Fruit fly (Drosophila melanogaster): ENCODE data around the gene CG5958.

The CG5958 gene

DNA sequence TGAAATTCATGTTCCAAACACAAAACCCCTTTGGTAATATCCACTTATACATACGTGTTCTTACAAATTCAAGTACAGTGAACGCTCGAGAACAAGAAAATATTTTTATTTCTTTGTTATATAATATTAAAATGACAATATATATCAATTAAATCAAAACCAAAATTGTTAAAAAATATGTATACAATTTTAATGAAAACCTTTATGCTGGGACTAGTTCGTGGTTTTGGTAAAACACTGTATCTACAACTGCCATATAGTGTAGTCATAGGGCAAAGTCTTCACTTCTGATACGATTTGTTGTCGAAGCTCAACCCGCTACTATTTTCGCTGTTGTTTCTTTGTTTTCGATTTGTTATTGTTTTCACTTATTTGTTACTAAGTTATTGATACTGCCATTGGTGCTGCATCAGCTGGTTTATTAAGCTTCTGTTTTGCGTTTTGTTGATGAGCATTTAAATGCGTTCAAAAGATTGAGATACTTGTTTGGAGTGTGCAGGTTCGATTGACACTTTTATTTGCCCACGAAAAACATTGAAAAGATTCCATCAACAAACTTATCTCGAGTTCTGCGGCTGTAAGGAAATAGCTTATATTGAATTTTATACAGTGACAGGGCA is 1.5 kb upstream of the CG5958 start (continued):
- TF ChIP-seq NC2β (GFP tag; optimal IDR thresholded peaks at IDR 0.05) (no peak), insv (GFP tag; optimal IDR thresholded peaks at IDR 0.05) (no peak), CG15514 (GFP tag; optimal IDR thresholded peaks at IDR 0.05) (no peak), CG10321 (GFP tag; IDR thresholded peaks at IDR 0.05) (no peak), CG2116 (GFP tag; optimal IDR thresholded peaks at IDR 0.05) (no peak), CG10274 (GFP tag; optimal IDR thresholded peaks at IDR 0.05) (no peak), NfI (GFP tag; optimal IDR thresholded peaks at IDR 0.05) (no peak), CG2712 (tag; optimal IDR thresholded peaks at IDR 0.05) (peak; percentile 41), btn (GFP tag; optimal IDR thresholded peaks at IDR 0.05) (no peak), Ets65A (GFP tag) (no peak), kni (GFP tag; optimal IDR thresholded peaks at IDR 0.05) (no peak), CG6854 (GFP tag; optimal IDR thresholded peaks at IDR 0.05) (peak; percentile 63), CG6683 (GFP tag; optimal IDR thresholded peaks at IDR 0.05) (no peak), Trl (optimal IDR thresholded peaks at IDR 0.05) (no peak), Trl (GFP tag; optimal IDR thresholded peaks at IDR 0.05) (no peak), CG4707 (GFP tag; optimal IDR thresholded peaks at IDR 0.05) (no peak), CG8388 (GFP tag; optimal IDR thresholded peaks at IDR 0.05) (no peak), CG2120 (GFP tag; optimal IDR thresholded peaks at IDR 0.05) (peak; percentile 28), CG6654 (GFP tag; optimal IDR thresholded peaks at IDR 0.05) (no peak), CG15601 (tag; optimal IDR thresholded peaks at IDR 0.05) (peak; percentile 21), ATbp (GFP tag; optimal IDR thresholded peaks at IDR 0.05) (no peak), seq (GFP tag; IDR thresholded peaks at IDR 0.05) (peak; percentile 69), Hand (GFP tag; optimal IDR thresholded peaks at IDR 0.05) (peak; percentile 11), lola (GFP tag; optimal IDR thresholded peaks at IDR 0.05) (no peak), CG15269 (tag; optimal IDR thresholded peaks at IDR 0.05) (peak; percentile 64), CG33557 (GFP tag; optimal IDR thresholded peaks at IDR 0.05) (no peak), stwl (tag; optimal IDR thresholded peaks at IDR 0.05) (no peak), disco-r (GFP tag; optimal IDR thresholded peaks at IDR 0.05) (no peak), Side (GFP tag; optimal IDR thresholded peaks at IDR 0.05) (no peak), lilli (GFP tag; optimal IDR thresholded peaks at IDR 0.05) (no peak), vnd (GFP tag; IDR thresholded peaks at IDR 0.05; ENCODE audit: partially characterized antibody) (no peak), CG10462 (GFP tag; optimal IDR thresholded peaks at IDR 0.05) (no peak), ap (GFP tag; IDR thresholded peaks at IDR 0.05) (0 out of 2 replicates have a peak, but pooled peaks have one; percentile 22), onecut (GFP tag; IDR thresholded peaks at IDR 0.05) (no peak), da (GFP tag; optimal IDR thresholded peaks at IDR 0.05) (no peak), CG1647 (GFP tag; optimal IDR thresholded peaks at IDR 0.05) (no peak), bowl (GFP tag; IDR thresholded peaks at IDR 0.05) (0 out of 2 replicates have a peak, but pooled peaks have one; percentile 32), p53 (GFP tag; optimal IDR thresholded peaks at IDR 0.05) (no peak), CG12299 (tag; optimal IDR thresholded peaks at IDR 0.05) (peak; percentile 28), E2f1 (GFP tag; IDR thresholded peaks at IDR 0.05) (peak; percentile 51; the same call in 1 of the 2 replicates), twi (tag; optimal IDR thresholded peaks at IDR 0.05) (no peak), CG6254 (GFP tag; optimal IDR thresholded peaks at IDR 0.05) (no peak), Max (GFP tag; optimal IDR thresholded peaks at IDR 0.05) (no peak), tap (tag; optimal IDR thresholded peaks at IDR 0.05) (peak; percentile 40), CG11247 (GFP tag; IDR thresholded peaks at IDR 0.05) (peak; percentile 60; the same call in 1 of the 2 replicates), ttk (GFP tag; IDR thresholded peaks at IDR 0.05) (peak; percentile 48; the same call in 1 of the 2 replicates), CG9932 (GFP tag; IDR thresholded peaks at IDR 0.05) (peak; percentile 82), dan (GFP tag; IDR thresholded peaks at IDR 0.05) (no peak), exex (tag; optimal IDR thresholded peaks at IDR 0.05) (no peak), hkb (optimal IDR thresholded peaks at IDR 0.05) (no peak), hkb (GFP tag; IDR thresholded peaks at IDR 0.05) (peak; percentile 35)
